Worm (Caenorhabditis elegans): ENCODE results near the gene D2062.5.
"Not testable (repeated sequence)": the region's sequence is repeated elsewhere in the genome, so short reads cannot be mapped to it uniquely, and the experiment has no call there.

D2062.5 gene

ce11 chrII:2665081-2665480, 42.5 kb downstream of the D2062.5 start, which contains the start of gene F22E5.2:
TSS of gene F22E5.2 (plus strand) at chrII:2665381.
- TF ChIP-seq lin-11 (tag; optimal IDR thresholded peaks at IDR 0.05); ceh-48 (tag; optimal IDR thresholded peaks at IDR 0.05); ama-1 (optimal IDR thresholded peaks at IDR 0.05): not testable (repeated sequence)

- TF ChIP-seq sdc-2 (tag; optimal IDR thresholded peaks at IDR 0.05) (no peak), unc-42 (tag; optimal IDR thresholded peaks at IDR 0.05) (no peak), npax-4 (tag; optimal IDR thresholded peaks at IDR 0.05) (no peak), unc-3 (GFP tag; conservative IDR thresholded peaks at IDR 0.05) (no peak), unc-3 (tag; optimal IDR thresholded peaks at IDR 0.05) (no peak), mec-3 (tag; optimal IDR thresholded peaks at IDR 0.05; ENCODE audit: borderline replicate concordance) (no peak), rnt-1 (tag; optimal IDR thresholded peaks at IDR 0.05) (no peak), T23F11.4 (GFP tag; optimal IDR thresholded peaks at IDR 0.05) (no peak), C38D4.7 (GFP tag; optimal IDR thresholded peaks at IDR 0.05) (no peak), tbx-2 (tag; optimal IDR thresholded peaks at IDR 0.05) (no peak), ceh-24 (tag; optimal IDR thresholded peaks at IDR 0.05) (no peak), unc-55 (GFP tag; optimal IDR thresholded peaks at IDR 0.05) (no peak), ceh-6 (GFP tag; optimal IDR thresholded peaks at IDR 0.05) (no peak)
Observed at ce11 chrII:2665606-2666005, 43.0 kb downstream of the D2062.5 start, which contains the start of gene F22E5.22. TSS of gene F22E5.22 (plus strand) at chrII:2665906.

- not testable (repeated sequence) for TF ChIP-seq K09A11.1 (tag; optimal IDR thresholded peaks at IDR 0.05; ENCODE audit: insufficient read depth); pqm-1 (tag; optimal IDR thresholded peaks at IDR 0.05); ttx-3 (tag; optimal IDR thresholded peaks at IDR 0.05)
Observed at ce11 chrII:2672320-2672719, 49.7 kb downstream of the D2062.5 start, which contains the start of gene sri-57. TSS of gene sri-57 (minus strand) at chrII:2672420.

Data from whole organism, late embryonic.